Fruit fly (Drosophila melanogaster) whole organism, embryonic: ENCODE measurements around the gene lawc.

Source experiments
- CG10431 ChIP-seq: fragments of 200-800 bp; sonication (Bioruptor generic); optimal IDR thresholded peaks from 3 replicates; lab custom pipeline; 2018; ENCODE audit warnings: missing biosample characterization, mild to moderate bottlenecking, missing genetic modification characterization
- CG12155 ChIP-seq: fragments of 200-800 bp; sonication (Bioruptor generic); optimal IDR thresholded peaks from 3 replicates; lab custom pipeline; 2016; ENCODE audit warnings: missing biosample characterization, missing genetic modification characterization
- CG14014 ChIP-seq: fragments of 200-800 bp; sonication (Bioruptor generic); IDR thresholded peaks from 2 replicates; pipeline ENCODE4 v1.3.6; 2022; ENCODE audit warnings: missing biosample characterization, missing genetic modification characterization
- CG32772 ChIP-seq: fragments of 200-800 bp; sonication (Bioruptor generic); IDR thresholded peaks from 2 replicates; pipeline ENCODE4 v1.3.6; 2022; ENCODE audit warnings: missing biosample characterization, missing genetic modification characterization
- CG33213 ChIP-seq: fragments of 200-800 bp; sonication (Bioruptor generic); optimal IDR thresholded peaks from 3 replicates; lab custom pipeline; 2016; ENCODE audit warnings: missing biosample characterization, missing genetic modification characterization
- CG34224 ChIP-seq: fragments of 200-800 bp; sonication (Bioruptor generic); IDR thresholded peaks from 3 replicates; pipeline ENCODE4 v1.3.6; 2022; ENCODE audit warnings: missing biosample characterization, missing genetic modification characterization; ENCODE audit not compliant: partially characterized antibody
- CG42726 ChIP-seq: fragments of 200-800 bp; sonication (Bioruptor generic); IDR thresholded peaks from 2 replicates; pipeline ENCODE4 v1.3.6; 2022; ENCODE audit warnings: missing biosample characterization, missing genetic modification characterization; ENCODE audit not compliant: partially characterized antibody
- CG6813 ChIP-seq: fragments of 200-800 bp; sonication (Bioruptor generic); optimal IDR thresholded peaks from 2 replicates; lab custom pipeline; 2017; ENCODE audit warnings: missing biosample characterization, missing genetic modification characterization, mild to moderate bottlenecking, moderate library complexity, missing genetic modification reagents
- CG6854 ChIP-seq: fragments of 200-800 bp; sonication (Bioruptor generic); optimal IDR thresholded peaks from 3 replicates; lab custom pipeline; 2017; ENCODE audit warnings: missing biosample characterization, mild to moderate bottlenecking, missing genetic modification characterization
- CG7839 ChIP-seq: fragments of 200-800 bp; sonication (Bioruptor generic); optimal IDR thresholded peaks from 3 replicates; lab custom pipeline; 2018; ENCODE audit warnings: missing biosample characterization, mild to moderate bottlenecking, missing genetic modification characterization, moderate library complexity
- Camta ChIP-seq: fragments of 200-800 bp; sonication (Bioruptor generic); optimal IDR thresholded peaks from 2 replicates; lab custom pipeline; 2016; ENCODE audit warnings: missing biosample characterization, missing genetic modification characterization
- D19A ChIP-seq: fragments of 200-800 bp; optimal IDR thresholded peaks from 3 replicates; lab custom pipeline; 2019; ENCODE audit warnings: missing biosample characterization, mild to moderate bottlenecking, missing genetic modification characterization, moderate library complexity
- D19B ChIP-seq: fragments of 200-800 bp; sonication (Bioruptor generic); optimal IDR thresholded peaks from 2 replicates; lab custom pipeline; 2017; ENCODE audit warnings: missing biosample characterization, mild to moderate bottlenecking, missing genetic modification characterization
- Dfd ChIP-seq, 2 experiments: fragments of >200 bp; optimal IDR thresholded peaks; 2 replicates each; lab custom pipeline; 2017; ENCODE audit warnings: missing biosample characterization in 2 of 2, missing genetic modification characterization in 2 of 2
- Dref ChIP-seq: fragments of 200-800 bp; sonication (Bioruptor generic); IDR thresholded peaks from 2 replicates; pipeline ENCODE4 v1.3.6; 2022; ENCODE audit warnings: missing biosample characterization, missing genetic modification characterization
- E2f2 ChIP-seq: fragments of 200-800 bp; sonication (Bioruptor generic); IDR thresholded peaks from 2 replicates; pipeline ENCODE4 v1.3.6; 2022; ENCODE audit warnings: missing biosample characterization, missing genetic modification characterization
- Ets65A ChIP-seq: fragments of 200-800 bp; sonication (Bioruptor generic); peaks from one replicate; lab custom pipeline; 2016; ENCODE audit warnings: missing biosample characterization, missing genetic modification characterization
- GATAe ChIP-seq: fragments of 200-800 bp; sonication (Bioruptor generic); conservative IDR thresholded peaks from 2 replicates; pipeline ENCODE4 v1.3.6; 2022; ENCODE audit warnings: missing biosample characterization, missing genetic modification characterization
- Gug ChIP-seq: fragments of 200-800 bp; sonication (Bioruptor generic); IDR thresholded peaks from 4 replicates; pipeline ENCODE4 v1.3.6; 2022; ENCODE audit warnings: missing biosample characterization, missing genetic modification characterization
- Lhr ChIP-seq: fragments of 200-800 bp; sonication (Bioruptor generic); optimal IDR thresholded peaks from 3 replicates; lab custom pipeline; 2017; ENCODE audit warnings: mild to moderate bottlenecking, missing biosample characterization, missing genetic modification reagents, missing genetic modification characterization
- Lpt ChIP-seq: fragments of >200 bp; optimal IDR thresholded peaks from 2 replicates; lab custom pipeline; 2018; ENCODE audit warnings: missing biosample characterization, missing genetic modification characterization
- Med ChIP-seq: fragments of 200-800 bp; sonication (Bioruptor generic); peaks from one replicate; lab custom pipeline; 2016; ENCODE audit warnings: missing biosample characterization, missing genetic modification characterization, mild to moderate bottlenecking, inconsistent platforms, moderate library complexity
- Nf-YC ChIP-seq: fragments of 200-800 bp; optimal IDR thresholded peaks from 3 replicates; lab custom pipeline; 2019; ENCODE audit warnings: missing biosample characterization, mild to moderate bottlenecking, missing genetic modification characterization, moderate library complexity
- Poxn ChIP-seq: fragments of 200-800 bp; sonication (Bioruptor generic); IDR thresholded peaks from 2 replicates; pipeline ENCODE4 v1.3.6; 2022; ENCODE audit warnings: missing biosample characterization, missing genetic modification characterization
- Rfx ChIP-seq: fragments of 200-800 bp; sonication (Bioruptor generic); IDR thresholded peaks from 2 replicates; pipeline ENCODE4 v1.3.6; 2022; ENCODE audit warnings: missing biosample characterization, missing genetic modification characterization
- Six4 ChIP-seq: fragments of 200-800 bp; sonication (Bioruptor generic); optimal IDR thresholded peaks from 2 replicates; lab custom pipeline; 2016; ENCODE audit warnings: missing biosample characterization, missing genetic modification characterization
- Trl ChIP-seq, 3 experiments: fragments of >200 bp in 2 of 3; fragments of 200-800 bp in 1 of 3; sonication (Bioruptor generic) in 1 of 3; optimal IDR thresholded peaks; 2 replicates in 1 of 3; 3 replicates in 2 of 3; lab custom pipeline; 2016 to 2017; ENCODE audit warnings: missing biosample characterization in 1 of 3, missing genetic modification characterization in 1 of 3
- chinmo ChIP-seq: fragments of 200-800 bp; sonication (Bioruptor generic); IDR thresholded peaks from 4 replicates; pipeline ENCODE4 v1.3.6; 2022; ENCODE audit warnings: missing biosample characterization, missing genetic modification characterization; ENCODE audit not compliant: partially characterized antibody
- croc ChIP-seq: fragments of 200-800 bp; sonication (Bioruptor generic); conservative IDR thresholded peaks from 3 replicates; pipeline ENCODE4 v1.3.6; 2022; ENCODE audit warnings: missing biosample characterization, missing genetic modification characterization
- da ChIP-seq: fragments of 200-800 bp; sonication (Bioruptor generic); optimal IDR thresholded peaks from 2 replicates; lab custom pipeline; 2016; ENCODE audit warnings: missing biosample characterization, missing genetic modification characterization
- dati ChIP-seq: fragments of 200-800 bp; sonication (Bioruptor generic); IDR thresholded peaks from 2 replicates; pipeline ENCODE4 v1.3.6; 2022; ENCODE audit warnings: missing biosample characterization, missing genetic modification characterization
- gcm2 ChIP-seq: fragments of 200-800 bp; sonication (Bioruptor generic); optimal IDR thresholded peaks from 2 replicates; lab custom pipeline; 2016; ENCODE audit warnings: missing biosample characterization, missing genetic modification characterization
- gem ChIP-seq: fragments of 200-800 bp; sonication (Bioruptor generic); optimal IDR thresholded peaks from 2 replicates; lab custom pipeline; 2019; ENCODE audit warnings: missing biosample characterization, mild to moderate bottlenecking, missing genetic modification characterization, moderate library complexity
- grn ChIP-seq: fragments of 200-800 bp; sonication (Bioruptor generic); optimal IDR thresholded peaks from 3 replicates; lab custom pipeline; 2017; ENCODE audit warnings: missing biosample characterization, missing genetic modification characterization
- hb ChIP-seq: fragments of 200-800 bp; sonication (Bioruptor generic); IDR thresholded peaks from 3 replicates; pipeline ENCODE4 v1.3.6; 2022; ENCODE audit warnings: missing biosample characterization, missing genetic modification characterization; ENCODE audit not compliant: partially characterized antibody
- lilli ChIP-seq: fragments of 200-800 bp; sonication (Bioruptor generic); optimal IDR thresholded peaks from 3 replicates; lab custom pipeline; 2016; ENCODE audit warnings: missing biosample characterization, missing genetic modification characterization
- maf-S ChIP-seq: fragments of 200-800 bp; sonication (Bioruptor generic); optimal IDR thresholded peaks from 2 replicates; lab custom pipeline; 2016; ENCODE audit warnings: missing biosample characterization, missing genetic modification characterization
- mld ChIP-seq: fragments of 200-800 bp; sonication (Bioruptor generic); IDR thresholded peaks from 3 replicates; pipeline ENCODE4 v1.3.6; 2022; ENCODE audit warnings: missing biosample characterization, missing genetic modification characterization; ENCODE audit not compliant: partially characterized antibody
- psq ChIP-seq: fragments of 200-800 bp; sonication (Bioruptor generic); optimal IDR thresholded peaks from 2 replicates; lab custom pipeline; 2017; ENCODE audit warnings: missing biosample characterization, missing genetic modification characterization
- repo ChIP-seq: fragments of 200-800 bp; sonication (Bioruptor generic); optimal IDR thresholded peaks from 2 replicates; lab custom pipeline; 2016; ENCODE audit warnings: missing biosample characterization, missing genetic modification characterization
- row ChIP-seq: fragments of 200-800 bp; sonication (Bioruptor generic); IDR thresholded peaks from 3 replicates; pipeline ENCODE4 v1.3.6; 2022; ENCODE audit warnings: missing biosample characterization, missing genetic modification characterization
- salm ChIP-seq: fragments of 200-800 bp; sonication (Bioruptor generic); optimal IDR thresholded peaks from 2 replicates; lab custom pipeline; 2018; ENCODE audit warnings: missing biosample characterization, mild to moderate bottlenecking, missing genetic modification characterization
- sc ChIP-seq, 3 experiments: fragments of >200 bp in 2 of 3; fragments of 200-800 bp in 1 of 3; sonication (Bioruptor generic) in 1 of 3; optimal IDR thresholded peaks; 2 replicates in 2 of 3; 3 replicates in 1 of 3; lab custom pipeline; 2017; ENCODE audit warnings: mild to moderate bottlenecking in 1 of 3, missing biosample characterization in 1 of 3, missing genetic modification characterization in 1 of 3, missing genetic modification reagents in 1 of 3
- schlank ChIP-seq: fragments of 200-800 bp; sonication (Bioruptor generic); optimal IDR thresholded peaks from 2 replicates; lab custom pipeline; 2018; ENCODE audit warnings: missing biosample characterization, mild to moderate bottlenecking, missing genetic modification characterization
- sd ChIP-seq: fragments of 200-800 bp; sonication (Bioruptor generic); optimal IDR thresholded peaks from 3 replicates; lab custom pipeline; 2018; ENCODE audit warnings: missing biosample characterization, mild to moderate bottlenecking, missing genetic modification characterization, moderate library complexity
- stwl ChIP-seq: fragments of 200-800 bp; sonication (Bioruptor generic); optimal IDR thresholded peaks from 3 replicates; lab custom pipeline; 2018; ENCODE audit warnings: missing biosample characterization, mild to moderate bottlenecking, missing genetic modification characterization, moderate library complexity
- tgo ChIP-seq: fragments of 200-800 bp; sonication (Bioruptor generic); IDR thresholded peaks from 3 replicates; pipeline ENCODE4 v1.3.6; 2022; ENCODE audit warnings: missing biosample characterization, missing genetic modification characterization
- unpg ChIP-seq: fragments of 200-800 bp; sonication (Bioruptor generic); optimal IDR thresholded peaks from 3 replicates; lab custom pipeline; 2018; ENCODE audit warnings: missing biosample characterization, mild to moderate bottlenecking, missing genetic modification characterization, moderate library complexity
- z ChIP-seq: fragments of 200-800 bp; sonication (Bioruptor generic); IDR thresholded peaks from 3 replicates; pipeline ENCODE4 v1.3.6; 2022; ENCODE audit warnings: missing biosample characterization, missing genetic modification characterization

Gene lawc

dm6 chrX:8452163-8452562 lies 40.7 kb upstream of the lawc start (continued):
- no peak for TF ChIP-seq Six4
- peak; percentile 71; the same call in 1 of the 2 replicates for TF ChIP-seq CG42726
- no peak for TF ChIP-seq da
- peak; percentile 100 for TF ChIP-seq mld (GFP tag; lab: Robert Waterston, UW)
- TF ChIP-seq CG12155 (GFP tag; lab: Kevin White, UChicago): no peak
- no peak for TF ChIP-seq Poxn (GFP tag; lab: Robert Waterston, UW)
- no peak for TF ChIP-seq Ets65A
- no peak for TF ChIP-seq repo (GFP tag; lab: Kevin White, UChicago)
- no peak for TF ChIP-seq stwl (tag; lab: Kevin White, UChicago)
- no peak for TF ChIP-seq Trl (optimal IDR thresholded peaks at IDR 0.05; lab: Kevin White, UChicago)
- no peak for TF ChIP-seq Trl (GFP tag; optimal IDR thresholded peaks at IDR 0.05; lab: Kevin White, UChicago)
- TF ChIP-seq CG34224 (GFP tag; lab: Robert Waterston, UW): peak; percentile 100
- TF ChIP-seq croc (GFP tag; lab: Robert Waterston, UW): no peak
- no peak for TF ChIP-seq Camta (GFP tag; lab: Kevin White, UChicago)
- TF ChIP-seq D19A (tag; lab: Kevin White, UChicago): no peak
- no peak for TF ChIP-seq maf-S
- TF ChIP-seq psq (GFP tag; lab: Kevin White, UChicago): no peak
- TF ChIP-seq CG10431 (GFP tag; lab: Kevin White, UChicago): no peak
- no peak for TF ChIP-seq z (GFP tag; lab: Robert Waterston, UW)
- no peak for TF ChIP-seq Lhr (GFP tag; lab: Kevin White, UChicago)
- no peak for TF ChIP-seq sc (optimal IDR thresholded peaks at IDR 0.05; lab: Kevin White, UChicago)
- no peak for TF ChIP-seq sc (GFP tag; optimal IDR thresholded peaks at IDR 0.05; lab: Kevin White, UChicago)
- peak; percentile 100 for TF ChIP-seq hb (GFP tag; lab: Robert Waterston, UW)
- no peak for TF ChIP-seq sd (tag; lab: Kevin White, UChicago)
- no peak for TF ChIP-seq Dref (GFP tag; lab: Robert Waterston, UW)

- TF ChIP-seq CG6813 (GFP tag; lab: Kevin White, UChicago) (no peak), gcm2 (GFP tag; lab: Kevin White, UChicago) (no peak), salm (tag; lab: Kevin White, UChicago) (no peak), D19B (GFP tag; lab: Kevin White, UChicago) (no peak), CG33213 (no peak), Rfx (GFP tag; lab: Robert Waterston, UW) (no peak; the same call in 1 of the 2 replicates), row (GFP tag; lab: Robert Waterston, UW) (peak; percentile 48; the same call in 2 of the 3 replicates), lilli (GFP tag; lab: Kevin White, UChicago) (peak; percentile 4), grn (peak; percentile 75), Lpt (no peak), E2f2 (GFP tag; lab: Robert Waterston, UW) (0 out of 2 replicates have a peak, but pooled peaks have one; percentile 17), repo (GFP tag; lab: Kevin White, UChicago) (no peak), schlank (tag; lab: Kevin White, UChicago) (no peak), Dfd (GFP tag; optimal IDR thresholded peaks at IDR 0.05; lab: Kevin White, UChicago) (no peak), CG14014 (GFP tag; lab: Robert Waterston, UW) (no peak), dati (GFP tag; lab: Robert Waterston, UW) (no peak), Nf-YC (tag; lab: Kevin White, UChicago) (no peak), Gug (no peak), tgo (GFP tag; lab: Robert Waterston, UW) (no peak; the same call in 2 of the 3 replicates), Med (GFP tag; lab: Kevin White, UChicago) (peak; percentile 21), CG6854 (GFP tag; lab: Kevin White, UChicago) (no peak), chinmo (peak; percentile 70; the same call in 2 of the 4 replicates), gem (peak; percentile 27), unpg (GFP tag; lab: Kevin White, UChicago) (no peak), CG7839 (peak; percentile 12), GATAe (GFP tag; lab: Robert Waterston, UW) (peak; percentile 64), CG32772 (GFP tag; lab: Robert Waterston, UW) (no peak)
These were observed 38.9 kb upstream of the lawc start for dm6 chrX:8450214-8450904.
